Worm (Caenorhabditis elegans) whole organism, L1 larva: ENCODE measurements around the gene fbxb-104.

Experiments
- C04F5.9 ChIP-seq: sonication (generic microtip); optimal IDR thresholded peaks from 2 replicates; lab custom pipeline; 2016; ENCODE audit warnings: missing genetic modification characterization, missing compliant biosample characterization
- F16B12.6 ChIP-seq: fragments of 150-350 bp; optimal IDR thresholded peaks from 2 replicates; lab custom pipeline; 2014; ENCODE audit warnings: missing biosample characterization, missing genetic modification characterization
- Y116A8C.19 ChIP-seq: sonication (generic microtip); optimal IDR thresholded peaks from 2 replicates; lab custom pipeline; 2016; ENCODE audit warnings: missing compliant biosample characterization, missing genetic modification characterization, borderline replicate concordance
- aha-1 ChIP-seq: fragments of 150-350 bp; optimal IDR thresholded peaks from 2 replicates; lab custom pipeline; 2014; ENCODE audit warnings: missing biosample characterization, missing genetic modification characterization
- alr-1 ChIP-seq: fragments of 200-800 bp; sonication (Bioruptor generic); optimal IDR thresholded peaks from 2 replicates; lab custom pipeline; 2018; ENCODE audit warnings: borderline replicate concordance, mild to moderate bottlenecking, missing genetic modification characterization, missing compliant biosample characterization
- aly-2 ChIP-seq: fragments of 150-350 bp; optimal IDR thresholded peaks from 2 replicates; lab custom pipeline; 2014; ENCODE audit warnings: missing biosample characterization, missing genetic modification characterization
- blmp-1 ChIP-seq: fragments of 150-350 bp; optimal IDR thresholded peaks from 2 replicates; lab custom pipeline; 2014; ENCODE audit warnings: missing biosample characterization, missing genetic modification characterization
- ceh-63 ChIP-seq: fragments of 200-800 bp; sonication (Bioruptor generic); optimal IDR thresholded peaks from 2 replicates; lab custom pipeline; 2018; ENCODE audit warnings: mild to moderate bottlenecking, missing genetic modification characterization, missing compliant biosample characterization
- ceh-8 ChIP-seq: fragments of 200-800 bp; sonication (Bioruptor generic); optimal IDR thresholded peaks from 2 replicates; lab custom pipeline; 2018; ENCODE audit warnings: mild to moderate bottlenecking, missing genetic modification characterization, moderate library complexity, missing compliant biosample characterization
- ceh-82 ChIP-seq, 3 experiments: fragments of 150-350 bp in 1 of 3; sonication (generic microtip) in 2 of 3; optimal IDR thresholded peaks; 2 replicates each; lab custom pipeline; 2014 to 2017; ENCODE audit warnings: missing biosample characterization in 3 of 3, missing genetic modification characterization in 3 of 3
- ces-1 ChIP-seq: fragments of 150-350 bp; optimal IDR thresholded peaks from 2 replicates; lab custom pipeline; 2014; ENCODE audit warnings: missing biosample characterization, missing genetic modification reagents, missing genetic modification characterization
- efl-3 ChIP-seq: fragments of 200-800 bp; sonication (Bioruptor generic); optimal IDR thresholded peaks from 2 replicates; lab custom pipeline; 2018; ENCODE audit warnings: mild to moderate bottlenecking, missing genetic modification characterization, missing compliant biosample characterization
- elt-2 ChIP-seq: sonication (generic microtip); optimal IDR thresholded peaks from 2 replicates; lab custom pipeline; 2016; ENCODE audit warnings: missing genetic modification characterization, mild to moderate bottlenecking, inconsistent platforms, missing compliant biosample characterization, missing genetic modification reagents
- elt-3 ChIP-seq, 6 experiments: fragments of 150-350 bp in 1 of 6; sonication (generic microtip); optimal IDR thresholded peaks; 2 replicates each; lab custom pipeline; 2017 to 2018; ENCODE audit warnings: missing biosample characterization in 6 of 6, missing genetic modification characterization in 6 of 6, inconsistent platforms in 1 of 6
- fkh-4 ChIP-seq: sonication (generic microtip); optimal IDR thresholded peaks from 2 replicates; lab custom pipeline; 2016; ENCODE audit warnings: missing compliant biosample characterization, missing genetic modification characterization, borderline replicate concordance
- fos-1 ChIP-seq: fragments of 150-350 bp; optimal IDR thresholded peaks from 2 replicates; lab custom pipeline; 2014; ENCODE audit warnings: missing biosample characterization, missing genetic modification characterization
- hpl-2 ChIP-seq: fragments of 150-350 bp; optimal IDR thresholded peaks from 2 replicates; lab custom pipeline; 2014; ENCODE audit warnings: missing biosample characterization, missing genetic modification reagents, missing genetic modification characterization
- lin-13 ChIP-seq: fragments of 150-350 bp; optimal IDR thresholded peaks from 2 replicates; lab custom pipeline; 2014; ENCODE audit warnings: missing biosample characterization, missing genetic modification reagents, missing genetic modification characterization
- lin-14 ChIP-seq: fragments of 200-800 bp; sonication (Bioruptor generic); optimal IDR thresholded peaks from 2 replicates; lab custom pipeline; 2018; ENCODE audit warnings: mild to moderate bottlenecking, missing genetic modification characterization, moderate library complexity, missing compliant biosample characterization
- lin-15B ChIP-seq: fragments of 150-350 bp; sonication (generic microtip); optimal IDR thresholded peaks from 3 replicates; lab custom pipeline; 2014; ENCODE audit warnings: missing biosample characterization, missing genetic modification characterization
- lir-3 ChIP-seq: sonication (generic microtip); optimal IDR thresholded peaks from 2 replicates; lab custom pipeline; 2016; ENCODE audit warnings: mild to moderate bottlenecking, missing genetic modification characterization, moderate library complexity, missing compliant biosample characterization; ENCODE audit not compliant: poor library complexity
- lsy-2 ChIP-seq, 2 experiments: fragments of 150-350 bp; optimal IDR thresholded peaks; 2 replicates each; lab custom pipeline; 2014; ENCODE audit warnings: missing biosample characterization in 2 of 2, missing genetic modification characterization in 2 of 2
- mdl-1 ChIP-seq, 2 experiments: fragments of 150-350 bp; optimal IDR thresholded peaks; 2 replicates each; lab custom pipeline; 2014 to 2017; ENCODE audit warnings: missing biosample characterization in 2 of 2, missing genetic modification characterization in 2 of 2, inconsistent platforms in 1 of 2
- mef-2 ChIP-seq: fragments of 150-350 bp; optimal IDR thresholded peaks from 2 replicates; lab custom pipeline; 2014; ENCODE audit warnings: missing biosample characterization, missing genetic modification characterization
- nhr-12 ChIP-seq: sonication (generic microtip); optimal IDR thresholded peaks from 2 replicates; lab custom pipeline; 2017; ENCODE audit warnings: missing biosample characterization, missing genetic modification characterization
- nhr-28 ChIP-seq: fragments of 150-350 bp; optimal IDR thresholded peaks from 2 replicates; lab custom pipeline; 2014; ENCODE audit warnings: missing biosample characterization, missing genetic modification characterization
- nhr-77 ChIP-seq: fragments of 150-350 bp; optimal IDR thresholded peaks from 2 replicates; lab custom pipeline; 2014; ENCODE audit warnings: missing biosample characterization, missing genetic modification characterization
- nhr-84 ChIP-seq: sonication (generic microtip); optimal IDR thresholded peaks from 2 replicates; lab custom pipeline; 2017; ENCODE audit warnings: missing biosample characterization, missing genetic modification characterization
- nhr-85 ChIP-seq: sonication (generic microtip); peaks from one replicate; lab custom pipeline; 2016; ENCODE audit warnings: missing genetic modification characterization, inconsistent platforms, missing compliant biosample characterization
- nhr-90 ChIP-seq: sonication (generic microtip); optimal IDR thresholded peaks from 2 replicates; lab custom pipeline; 2016; ENCODE audit warnings: mild to moderate bottlenecking, missing genetic modification characterization, missing compliant biosample characterization; ENCODE audit not compliant: poor library complexity
- pax-3 ChIP-seq: fragments of 200-800 bp; sonication (Bioruptor generic); optimal IDR thresholded peaks from 2 replicates; lab custom pipeline; 2018; ENCODE audit warnings: mild to moderate bottlenecking, missing genetic modification characterization, moderate library complexity, missing compliant biosample characterization
- pqm-1 ChIP-seq: sonication (generic microtip); optimal IDR thresholded peaks from 3 replicates; lab custom pipeline; 2017; ENCODE audit warnings: missing biosample characterization, missing genetic modification characterization
- rnt-1 ChIP-seq: sonication (generic microtip); optimal IDR thresholded peaks from 2 replicates; lab custom pipeline; 2016; ENCODE audit warnings: mild to moderate bottlenecking, missing genetic modification characterization, moderate library complexity, missing compliant biosample characterization
- skn-1 ChIP-seq: fragments of 150-350 bp; optimal IDR thresholded peaks from 2 replicates; lab custom pipeline; 2014; ENCODE audit warnings: missing biosample characterization, missing genetic modification characterization
- snpc-4 ChIP-seq: fragments of 150-350 bp; optimal IDR thresholded peaks from 2 replicates; lab custom pipeline; 2014; ENCODE audit warnings: missing biosample characterization, missing genetic modification characterization
- snu-23 ChIP-seq: sonication (generic microtip); optimal IDR thresholded peaks from 2 replicates; lab custom pipeline; 2016; ENCODE audit warnings: missing genetic modification characterization, missing compliant biosample characterization
- sox-4 ChIP-seq: sonication (generic microtip); optimal IDR thresholded peaks from 2 replicates; lab custom pipeline; 2016; ENCODE audit warnings: missing genetic modification characterization, missing compliant biosample characterization
- tbx-2 ChIP-seq: sonication (generic microtip); optimal IDR thresholded peaks from 2 replicates; lab custom pipeline; 2016; ENCODE audit warnings: missing genetic modification characterization, missing compliant biosample characterization
- unc-30 ChIP-seq: sonication (generic microtip); optimal IDR thresholded peaks from 2 replicates; lab custom pipeline; 2017; ENCODE audit warnings: missing biosample characterization, missing genetic modification characterization
- unc-86 ChIP-seq: sonication (generic microtip); optimal IDR thresholded peaks from 2 replicates; lab custom pipeline; 2016; ENCODE audit warnings: missing genetic modification characterization, missing compliant biosample characterization
- zip-4 ChIP-seq: fragments of 200-800 bp; sonication (Bioruptor generic); optimal IDR thresholded peaks from 2 replicates; lab custom pipeline; 2018; ENCODE audit warnings: mild to moderate bottlenecking, missing genetic modification characterization, moderate library complexity, missing compliant biosample characterization
- ztf-4 ChIP-seq: fragments of 150-350 bp; optimal IDR thresholded peaks from 2 replicates; lab custom pipeline; 2014; ENCODE audit warnings: missing biosample characterization, missing genetic modification characterization

fbxb-104 gene

DNA sequence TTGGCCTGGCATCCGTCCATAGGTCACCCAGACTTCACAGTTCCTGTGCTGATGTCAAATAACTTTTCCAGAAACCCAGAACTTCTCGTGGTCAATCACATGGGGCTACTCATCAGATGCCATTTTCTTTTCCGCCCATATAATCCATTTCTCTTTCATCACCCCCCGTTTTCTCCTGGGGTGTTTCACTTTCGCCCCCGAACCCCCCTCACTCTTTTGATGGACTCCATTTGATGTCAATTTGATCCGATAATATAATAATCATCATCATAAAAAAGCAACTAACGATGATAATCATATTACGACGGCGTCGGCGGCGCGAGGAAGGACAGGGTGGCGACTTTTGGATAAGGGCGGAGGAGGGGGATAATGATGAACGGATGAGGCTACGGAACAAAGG is 38.8 kb downstream of the fbxb-104 start:
- TF ChIP-seq blmp-1 (peak; percentile 90), hpl-2 (no peak), lin-15B (tag; lab: Kevin White, UChicago) (no peak), nhr-90 (no peak), rnt-1 (tag; lab: Kevin White, UChicago) (no peak), pax-3 (tag; lab: Kevin White, UChicago) (no peak)

ce11 chrII:3437393-3437792 is 39.7 kb downstream of the fbxb-104 start:
- TF ChIP-seq nhr-85 (no peak), nhr-12 (tag; lab: Kevin White, UChicago) (no peak), lir-3 (tag; lab: Kevin White, UChicago) (no peak), mef-2 (tag; lab: Kevin White, UChicago) (no peak), mdl-1 (tag; optimal IDR thresholded peaks at IDR 0.05; lab: Kevin White, UChicago) (no peak), lsy-2 (tag; optimal IDR thresholded peaks at IDR 0.05; lab: Kevin White, UChicago) (no peak), fos-1 (tag; lab: Kevin White, UChicago) (no peak), tbx-2 (tag; lab: Kevin White, UChicago) (no peak)

ce11 chrII:3436412-3436811 is 40.7 kb downstream of the fbxb-104 start, which contains the start of gene skpo-2:
TSS of gene skpo-2 (minus strand) at chrII:3436512.
- TF ChIP-seq hpl-2 (no peak), zip-4 (GFP tag; lab: Kevin White, UChicago) (no peak), snu-23 (GFP tag; lab: Kevin White, UChicago) (no peak), ceh-82 (tag; optimal IDR thresholded peaks at IDR 0.05; lab: Kevin White, UChicago) (no peak), snpc-4 (tag; lab: Kevin White, UChicago) (no peak), rnt-1 (tag; lab: Kevin White, UChicago) (no peak), ceh-8 (no peak), sox-4 (tag; lab: Kevin White, UChicago) (no peak), fos-1 (tag; lab: Kevin White, UChicago) (no peak), C04F5.9 (tag; lab: Kevin White, UChicago) (no peak), Y116A8C.19 (no peak), nhr-90 (no peak), unc-30 (tag; lab: Kevin White, UChicago) (no peak), skn-1 (tag; lab: Kevin White, UChicago) (no peak), lsy-2 (tag; optimal IDR thresholded peaks at IDR 0.05; lab: Kevin White, UChicago) (no peak), alr-1 (tag; lab: Kevin White, UChicago) (no peak), F16B12.6 (tag; lab: Kevin White, UChicago) (no peak), ceh-63 (GFP tag; lab: Kevin White, UChicago) (no peak)

DNA sequence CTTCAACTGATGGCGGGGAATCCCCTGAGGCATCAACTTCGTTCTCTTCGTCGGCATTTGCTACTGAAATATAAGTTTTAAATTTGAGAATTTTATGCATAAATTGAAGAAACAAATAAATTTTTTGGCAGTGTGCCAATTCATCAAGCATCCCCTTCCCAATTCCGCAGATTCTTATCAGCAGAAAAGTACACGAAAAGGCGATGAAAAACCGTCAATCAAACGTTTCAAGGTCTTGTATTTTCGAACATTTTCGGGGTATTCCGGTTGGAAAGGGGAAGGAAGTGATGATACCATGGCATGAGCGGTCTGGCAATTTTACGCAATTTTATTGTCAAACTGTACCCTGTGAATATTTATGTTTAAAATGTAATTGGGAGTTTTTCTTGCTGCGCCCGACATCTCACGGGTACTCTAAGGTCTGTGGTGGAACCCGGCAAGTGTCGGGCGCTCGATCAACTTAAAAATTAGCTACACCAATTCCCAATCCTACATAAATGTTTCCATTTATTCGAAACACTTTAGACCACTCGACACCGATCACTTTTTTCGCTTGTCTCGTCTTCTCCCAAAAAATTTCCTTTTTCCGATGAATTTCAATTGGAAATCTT is 42.1 kb downstream of the fbxb-104 start:
- TF ChIP-seq snpc-4 (tag; lab: Kevin White, UChicago) (peak; percentile 75), elt-3 (tag; optimal IDR thresholded peaks at IDR 0.05; lab: Kevin White, UChicago) (no peak), ces-1 (GFP tag; lab: Kevin White, UChicago) (no peak), lin-14 (peak; percentile 37), fkh-4 (no peak), skn-1 (tag; lab: Kevin White, UChicago) (no peak), ztf-4 (tag; lab: Kevin White, UChicago) (no peak)

DNA sequence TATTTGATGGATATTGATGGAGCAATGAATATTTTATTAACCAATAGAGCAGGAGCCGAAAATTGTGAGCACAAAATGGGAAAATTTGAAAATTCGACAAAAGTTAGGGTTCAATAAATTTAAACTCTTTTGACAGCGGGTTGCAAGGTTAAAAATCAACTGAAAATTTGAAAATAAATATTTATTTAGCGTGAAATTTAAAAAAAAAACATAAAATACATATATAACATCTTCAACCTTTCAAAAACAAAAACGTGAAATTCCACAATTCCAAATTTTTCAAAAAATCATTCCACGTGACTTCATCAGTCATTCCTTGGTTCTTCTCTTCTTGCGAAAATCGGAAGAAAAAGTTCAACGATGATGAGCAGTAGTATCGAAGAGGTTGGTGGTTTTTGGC is 47.7 kb downstream of the fbxb-104 start, which contains the start of gene C16C8.18:
C16C8.18 (plus strand) TSS at position 301 of the 400 bp plus-strand sequence.
- no peak for TF ChIP-seq sox-4 (tag; lab: Kevin White, UChicago)
- no peak for TF ChIP-seq unc-86 (tag; lab: Kevin White, UChicago)
- no peak for TF ChIP-seq ceh-82 (tag; optimal IDR thresholded peaks at IDR 0.05; lab: Kevin White, UChicago)
- TF ChIP-seq nhr-77: no peak
- TF ChIP-seq pqm-1 (tag; lab: Kevin White, UChicago): no peak
- no peak for TF ChIP-seq efl-3 (GFP tag; lab: Kevin White, UChicago)
- no peak for TF ChIP-seq nhr-28
- TF ChIP-seq nhr-90: no peak
- no peak for TF ChIP-seq mdl-1 (tag; optimal IDR thresholded peaks at IDR 0.05; lab: Kevin White, UChicago)
- no peak for TF ChIP-seq aly-2 (tag; lab: Kevin White, UChicago)
- no peak for TF ChIP-seq aha-1 (tag; lab: Kevin White, UChicago)
- TF ChIP-seq lin-15B (tag; lab: Kevin White, UChicago): no peak
- no peak for TF ChIP-seq lin-13 (GFP tag; lab: Kevin White, UChicago)
- TF ChIP-seq elt-2 (tag; lab: Kevin White, UChicago): no peak
- TF ChIP-seq lsy-2 (tag; optimal IDR thresholded peaks at IDR 0.05; lab: Kevin White, UChicago): no peak
- TF ChIP-seq nhr-84 (tag; lab: Kevin White, UChicago): no peak
